Fruit fly (Drosophila melanogaster): ENCODE measurements around the gene CG8360.
A peak's percentile ranks its signal among the peaks of the same experiment; 100 is the strongest.

CG8360 gene

dm6 chr2L:8212666-8213270 lies at the start of gene CG8360, which contains the start of gene CG8372:
TSS of gene CG8360 (plus strand) at chr2L:8212959.
TSS of gene CG8372 (minus strand) at chr2L:8212902.
- TF ChIP-seq CTCF (optimal IDR thresholded peaks at IDR 0.05) (peak in 1 of 2 experiments; percentile 16), CG8478 (optimal IDR thresholded peaks at IDR 0.05) (no peak)

dm6 chr2L:8163025-8163351 lies 49.8 kb upstream of the CG8360 start, which contains the start of gene Piezo:
TSS of gene Piezo (plus strand) at chr2L:8163073.
- TF ChIP-seq CG8478 (optimal IDR thresholded peaks at IDR 0.05): no peak
- no peak for TF ChIP-seq CTCF (optimal IDR thresholded peaks at IDR 0.05)

dm6 chr2L:8163588-8164166 lies 49.1 kb upstream of the CG8360 start:
- TF ChIP-seq CG8478 (optimal IDR thresholded peaks at IDR 0.05): no peak
- no peak for TF ChIP-seq CTCF (optimal IDR thresholded peaks at IDR 0.05)

- no peak for TF ChIP-seq CTCF (optimal IDR thresholded peaks at IDR 0.05)
- no peak for TF ChIP-seq CG8478 (optimal IDR thresholded peaks at IDR 0.05)
Observed at dm6 chr2L:8164219-8164618, 48.5 kb upstream of the CG8360 start.

dm6 chr2L:8165800-8166576 lies 46.8 kb upstream of the CG8360 start:
- no peak for TF ChIP-seq CG8478 (optimal IDR thresholded peaks at IDR 0.05)
- TF ChIP-seq CTCF (optimal IDR thresholded peaks at IDR 0.05): no peak

- no peak for TF ChIP-seq CG8478 (optimal IDR thresholded peaks at IDR 0.05)
- no peak for TF ChIP-seq CTCF (optimal IDR thresholded peaks at IDR 0.05)
Observed at dm6 chr2L:8168075-8168474, 44.7 kb upstream of the CG8360 start.

- TF ChIP-seq CTCF (optimal IDR thresholded peaks at IDR 0.05): no peak
- TF ChIP-seq CG8478 (optimal IDR thresholded peaks at IDR 0.05): no peak
Observed at dm6 chr2L:8170600-8171182, 42.1 kb upstream of the CG8360 start.

- TF ChIP-seq CG8478 (optimal IDR thresholded peaks at IDR 0.05) (no peak), CTCF (optimal IDR thresholded peaks at IDR 0.05) (no peak)
Observed at dm6 chr2L:8171544-8171943, 41.2 kb upstream of the CG8360 start.

dm6 chr2L:8185008-8185407 lies 27.8 kb upstream of the CG8360 start:
- no peak for TF ChIP-seq CG8478 (optimal IDR thresholded peaks at IDR 0.05)
- peak; percentile 82 to 90 for TF ChIP-seq CTCF (optimal IDR thresholded peaks at IDR 0.05)

- TF ChIP-seq CG8478 (optimal IDR thresholded peaks at IDR 0.05): no peak
- TF ChIP-seq CTCF (optimal IDR thresholded peaks at IDR 0.05): no peak
Observed at dm6 chr2L:8190681-8191080, 22.1 kb upstream of the CG8360 start, which contains the start of gene CG34134. TSS of gene CG34134 (minus strand) at chr2L:8190781.

dm6 chr2L:8195722-8196323 lies 16.9 kb upstream of the CG8360 start:
- TF ChIP-seq CG8478 (optimal IDR thresholded peaks at IDR 0.05): no peak

dm6 chr2L:8196757-8197530 lies 15.8 kb upstream of the CG8360 start, which contains the start of the genes CG8475 and CG8460:
TSS of gene CG8475 (minus strand) at chr2L:8196918.
TSS of gene CG8460 (plus strand) at chr2L:8197193.
- TF ChIP-seq CG8478 (optimal IDR thresholded peaks at IDR 0.05): no peak
- TF ChIP-seq CTCF (optimal IDR thresholded peaks at IDR 0.05): no peak

dm6 chr2L:8198757-8199156 lies 14.0 kb upstream of the CG8360 start, which contains the start of gene PGAP5:
TSS of gene PGAP5 (plus strand) at chr2L:8198882.
- no peak for TF ChIP-seq CTCF (optimal IDR thresholded peaks at IDR 0.05)
- no peak for TF ChIP-seq CG8478 (optimal IDR thresholded peaks at IDR 0.05)

dm6 chr2L:8202569-8202968 lies 10.2 kb upstream of the CG8360 start:
- TF ChIP-seq CTCF (optimal IDR thresholded peaks at IDR 0.05): no peak
- no peak for TF ChIP-seq CG8478 (optimal IDR thresholded peaks at IDR 0.05)

All from S2 (cell line).